Worm (Caenorhabditis elegans) whole organism, L2 larva: ENCODE measurements around the gene ZK856.5.

Source experiments
- R02D3.7 ChIP-seq: fragments of 150-350 bp; optimal IDR thresholded peaks from 2 replicates; lab custom pipeline; 2014; ENCODE audit warnings: missing biosample characterization, missing genetic modification characterization
- Y55F3AM.14 ChIP-seq: fragments of 200-800 bp; sonication (Bioruptor generic); optimal IDR thresholded peaks from 2 replicates; lab custom pipeline; 2018; ENCODE audit warnings: mild to moderate bottlenecking, missing genetic modification characterization, missing compliant biosample characterization
- ZK546.5 ChIP-seq: sonication (generic microtip); optimal IDR thresholded peaks from 2 replicates; lab custom pipeline; 2017; ENCODE audit warnings: missing biosample characterization, missing genetic modification characterization
- aly-2 ChIP-seq: fragments of 150-350 bp; optimal IDR thresholded peaks from 2 replicates; lab custom pipeline; 2014; ENCODE audit warnings: missing biosample characterization, missing genetic modification characterization
- ama-1 ChIP-seq: fragments of 150-350 bp; optimal IDR thresholded peaks from 2 replicates; lab custom pipeline; 2018; ENCODE audit warnings: inconsistent platforms
- blmp-1 ChIP-seq: sonication (generic microtip); optimal IDR thresholded peaks from 2 replicates; lab custom pipeline; 2017; ENCODE audit warnings: missing genetic modification characterization, mild to moderate bottlenecking, missing compliant biosample characterization, antibody characterized with exemption, moderate library complexity; ENCODE audit not compliant: insufficient read depth
- ceh-82 ChIP-seq: fragments of 150-350 bp; optimal IDR thresholded peaks from 2 replicates; lab custom pipeline; 2014; ENCODE audit warnings: missing biosample characterization, missing genetic modification characterization
- crh-2 ChIP-seq: sonication (generic microtip); optimal IDR thresholded peaks from 2 replicates; lab custom pipeline; 2017; ENCODE audit warnings: missing biosample characterization, missing genetic modification characterization
- dmd-4 ChIP-seq: sonication (generic microtip); optimal IDR thresholded peaks from 2 replicates; lab custom pipeline; 2017; ENCODE audit warnings: missing biosample characterization, missing genetic modification characterization
- egl-27 ChIP-seq: sonication (generic microtip); optimal IDR thresholded peaks from 3 replicates; lab custom pipeline; 2017; ENCODE audit warnings: missing biosample characterization, missing genetic modification reagents, missing genetic modification characterization
- elt-1 ChIP-seq: fragments of 150-350 bp; optimal IDR thresholded peaks from 2 replicates; lab custom pipeline; 2014; ENCODE audit warnings: missing biosample characterization, missing genetic modification characterization
- gmeb-1 ChIP-seq: fragments of 150-350 bp; optimal IDR thresholded peaks from 2 replicates; lab custom pipeline; 2014; ENCODE audit warnings: missing biosample characterization, missing genetic modification characterization
- lin-11 ChIP-seq: fragments of 150-350 bp; sonication (generic microtip); optimal IDR thresholded peaks from 2 replicates; lab custom pipeline; 2014; ENCODE audit warnings: missing biosample characterization, missing genetic modification characterization, inconsistent platforms, mixed read lengths
- lin-39 ChIP-seq: fragments of 150-350 bp; optimal IDR thresholded peaks from 2 replicates; lab custom pipeline; 2014; ENCODE audit warnings: missing biosample characterization, missing genetic modification reagents, missing genetic modification characterization
- lsy-2 ChIP-seq, 2 experiments: fragments of 150-350 bp in 1 of 2; sonication (generic microtip) in 1 of 2; optimal IDR thresholded peaks; 2 replicates each; lab custom pipeline; 2014 to 2017; ENCODE audit warnings: missing biosample characterization in 2 of 2, missing genetic modification characterization in 2 of 2
- mab-5 ChIP-seq: fragments of 150-350 bp; optimal IDR thresholded peaks from 2 replicates; lab custom pipeline; 2014; ENCODE audit warnings: missing biosample characterization, missing genetic modification characterization
- mbf-1 ChIP-seq: sonication (generic microtip); optimal IDR thresholded peaks from 2 replicates; lab custom pipeline; 2017; ENCODE audit warnings: missing biosample characterization, missing genetic modification characterization
- mdl-1 ChIP-seq, 2 experiments: fragments of 150-350 bp in 1 of 2; sonication (generic microtip) in 1 of 2; optimal IDR thresholded peaks; 2 replicates each; lab custom pipeline; 2017; ENCODE audit warnings: missing biosample characterization in 2 of 2, missing genetic modification characterization in 2 of 2
- nhr-10 ChIP-seq: sonication (generic microtip); optimal IDR thresholded peaks from 2 replicates; lab custom pipeline; 2017; ENCODE audit warnings: missing biosample characterization, missing genetic modification characterization
- nhr-11 ChIP-seq: fragments of 150-350 bp; optimal IDR thresholded peaks from 2 replicates; lab custom pipeline; 2014; ENCODE audit warnings: missing biosample characterization, missing genetic modification characterization
- nhr-129 ChIP-seq: fragments of 150-350 bp; optimal IDR thresholded peaks from 2 replicates; lab custom pipeline; 2014; ENCODE audit warnings: missing biosample characterization, missing genetic modification characterization
- nhr-21 ChIP-seq: fragments of 150-350 bp; optimal IDR thresholded peaks from 2 replicates; lab custom pipeline; 2014; ENCODE audit warnings: missing biosample characterization, missing genetic modification characterization
- nhr-23 ChIP-seq: fragments of 150-350 bp; optimal IDR thresholded peaks from 2 replicates; lab custom pipeline; 2014; ENCODE audit warnings: missing biosample characterization, missing genetic modification reagents, missing genetic modification characterization
- nhr-237 ChIP-seq: fragments of 150-350 bp; optimal IDR thresholded peaks from 2 replicates; lab custom pipeline; 2014; ENCODE audit warnings: missing biosample characterization, missing genetic modification characterization
- nhr-6 ChIP-seq: fragments of 150-350 bp; optimal IDR thresholded peaks from 2 replicates; lab custom pipeline; 2014; ENCODE audit warnings: missing biosample characterization, missing genetic modification characterization
- nhr-77 ChIP-seq: fragments of 150-350 bp; optimal IDR thresholded peaks from 2 replicates; lab custom pipeline; 2014; ENCODE audit warnings: missing biosample characterization, missing genetic modification characterization
- peb-1 ChIP-seq: fragments of 150-350 bp; optimal IDR thresholded peaks from 2 replicates; lab custom pipeline; 2014; ENCODE audit warnings: missing biosample characterization, missing genetic modification characterization
- skn-1 ChIP-seq: sonication (generic microtip); optimal IDR thresholded peaks from 2 replicates; lab custom pipeline; 2017; ENCODE audit warnings: missing biosample characterization, missing genetic modification characterization
- sma-9 ChIP-seq, 2 experiments: fragments of 150-350 bp in 1 of 2; sonication (generic microtip) in 1 of 2; optimal IDR thresholded peaks; 2 replicates each; lab custom pipeline; 2014 to 2016; ENCODE audit warnings: missing genetic modification characterization in 2 of 2, mild to moderate bottlenecking in 1 of 2, missing biosample characterization in 1 of 2, missing compliant biosample characterization in 1 of 2, missing genetic modification reagents in 1 of 2, moderate library complexity in 1 of 2
- snpc-4 ChIP-seq: fragments of 150-350 bp; optimal IDR thresholded peaks from 2 replicates; lab custom pipeline; 2014; ENCODE audit warnings: missing biosample characterization, missing genetic modification characterization
- unc-39 ChIP-seq: fragments of 150-350 bp; optimal IDR thresholded peaks from 2 replicates; lab custom pipeline; 2014; ENCODE audit warnings: missing biosample characterization, missing genetic modification characterization
- unc-55 ChIP-seq: fragments of 150-350 bp; sonication (generic microtip); optimal IDR thresholded peaks from 3 replicates; lab custom pipeline; 2014; ENCODE audit warnings: missing biosample characterization, missing genetic modification reagents, missing genetic modification characterization
- unc-62 ChIP-seq: fragments of 150-350 bp; optimal IDR thresholded peaks from 2 replicates; lab custom pipeline; 2014; ENCODE audit warnings: missing biosample characterization, missing genetic modification reagents, missing genetic modification characterization
- ztf-1 ChIP-seq: fragments of 200-800 bp; sonication (Bioruptor generic); conservative IDR thresholded peaks from 2 replicates; pipeline ENCODE4 v1.3.6; 2022; ENCODE audit warnings: missing genetic modification characterization, missing compliant biosample characterization
- ztf-11 ChIP-seq: sonication (generic microtip); optimal IDR thresholded peaks from 2 replicates; lab custom pipeline; 2017; ENCODE audit warnings: missing biosample characterization, missing genetic modification characterization
- ztf-4 ChIP-seq: fragments of 150-350 bp; optimal IDR thresholded peaks from 2 replicates; lab custom pipeline; 2014; ENCODE audit warnings: missing biosample characterization, missing genetic modification characterization

ZK856.5 gene

ce11 chrV:10174632-10175075, 15.3 kb downstream of the ZK856.5 start (continued):
- peak; percentile 55 for TF ChIP-seq nhr-21 (tag; lab: Kevin White, UChicago)

- TF ChIP-seq mab-5 (tag; lab: Kevin White, UChicago) (no peak), snpc-4 (tag; lab: Kevin White, UChicago) (no peak), blmp-1 (tag; lab: Kevin White, UChicago) (no peak), ztf-1 (GFP tag; lab: Robert Waterston, UW) (no peak), dmd-4 (tag; lab: Kevin White, UChicago) (no peak), peb-1 (no peak), lin-11 (no peak), Y55F3AM.14 (GFP tag; lab: Kevin White, UChicago) (no peak)
Measured at ce11 chrV:10173653-10174052, 16.3 kb downstream of the ZK856.5 start, which contains the start of gene egl-3. Gene egl-3 (minus strand): TSS chrV:10173753.

- TF ChIP-seq nhr-129 (no peak), mbf-1 (tag; lab: Kevin White, UChicago) (no peak), ZK546.5 (no peak), nhr-23 (tag; lab: Kevin White, UChicago) (no peak), ztf-11 (tag; lab: Kevin White, UChicago) (no peak), sma-9 (GFP tag; optimal IDR thresholded peaks at IDR 0.05; lab: Kevin White, UChicago) (no peak), sma-9 (tag; optimal IDR thresholded peaks at IDR 0.05; lab: Kevin White, UChicago) (no peak), egl-27 (no peak), unc-55 (GFP tag; lab: Kevin White, UChicago) (peak; percentile 51), R02D3.7 (tag; lab: Kevin White, UChicago) (no peak), nhr-6 (no peak), nhr-77 (no peak), nhr-11 (tag; lab: Kevin White, UChicago) (no peak), elt-1 (tag; lab: Kevin White, UChicago) (no peak), unc-62 (GFP tag; lab: Kevin White, UChicago) (no peak), nhr-21 (tag; lab: Kevin White, UChicago) (no peak), dmd-4 (tag; lab: Kevin White, UChicago) (no peak), ceh-82 (tag; lab: Kevin White, UChicago) (no peak), ztf-4 (peak; percentile 13), gmeb-1 (tag; lab: Kevin White, UChicago) (no peak), mdl-1 (tag; optimal IDR thresholded peaks at IDR 0.05; lab: Kevin White, UChicago) (no peak), ztf-1 (GFP tag; lab: Robert Waterston, UW) (no peak), crh-2 (tag; lab: Kevin White, UChicago) (peak; percentile 40), ama-1 (no peak), nhr-10 (tag; lab: Kevin White, UChicago) (no peak), lin-39 (no peak), lsy-2 (tag; optimal IDR thresholded peaks at IDR 0.05; lab: Kevin White, UChicago) (peak in 1 of 2 experiments; percentile 40), skn-1 (tag; lab: Kevin White, UChicago) (no peak), nhr-237 (peak; percentile 8), aly-2 (tag; lab: Kevin White, UChicago) (no peak)
Measured at ce11 chrV:10168870-10169269, 21.1 kb downstream of the ZK856.5 start.

DNA sequence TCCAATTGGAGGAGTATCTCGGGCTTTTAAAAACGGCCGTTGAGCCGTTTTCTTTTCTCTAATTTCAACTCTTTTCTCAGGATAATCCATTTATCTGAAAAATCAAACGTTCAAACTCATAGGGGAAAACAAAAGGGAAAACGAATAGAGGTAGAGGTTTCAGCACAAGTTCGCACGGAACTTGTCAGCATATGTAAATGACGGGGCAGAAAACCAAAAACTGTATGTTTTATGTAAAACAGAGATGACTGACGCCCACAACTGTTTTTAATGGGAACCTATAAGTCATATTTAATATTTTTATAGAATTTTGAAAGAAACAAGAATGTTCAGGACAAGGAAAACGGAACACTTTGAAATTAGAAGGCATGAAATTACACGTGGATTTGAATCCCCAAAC, 23.6 kb downstream of the ZK856.5 start, which contains the start of gene C51E3.6:
TSS of gene C51E3.6 (minus strand) at position 101 of the 400 bp plus-strand sequence.
- TF ChIP-seq peb-1 (no peak), ztf-4 (no peak), ceh-82 (tag; lab: Kevin White, UChicago) (no peak), Y55F3AM.14 (GFP tag; lab: Kevin White, UChicago) (no peak), snpc-4 (tag; lab: Kevin White, UChicago) (no peak), elt-1 (tag; lab: Kevin White, UChicago) (no peak), lsy-2 (tag; optimal IDR thresholded peaks at IDR 0.05; lab: Kevin White, UChicago) (no peak), nhr-6 (no peak), sma-9 (GFP tag; optimal IDR thresholded peaks at IDR 0.05; lab: Kevin White, UChicago) (no peak), sma-9 (tag; optimal IDR thresholded peaks at IDR 0.05; lab: Kevin White, UChicago) (no peak), nhr-21 (tag; lab: Kevin White, UChicago) (no peak), blmp-1 (tag; lab: Kevin White, UChicago) (no peak), nhr-11 (tag; lab: Kevin White, UChicago) (no peak), mab-5 (tag; lab: Kevin White, UChicago) (no peak), gmeb-1 (tag; lab: Kevin White, UChicago) (no peak), lin-39 (no peak), unc-62 (GFP tag; lab: Kevin White, UChicago) (no peak), unc-39 (tag; lab: Kevin White, UChicago) (no peak), nhr-129 (no peak), ztf-11 (tag; lab: Kevin White, UChicago) (no peak), mbf-1 (tag; lab: Kevin White, UChicago) (no peak)
